Fruit fly (Drosophila melanogaster) ovary, adult (tissue): ENCODE results near the gene sn.

ENCODE experiments used
- CG17801 ChIP-seq: fragments of 200-800 bp; optimal IDR thresholded peaks from 2 replicates; lab custom pipeline; 2019; ENCODE audit warnings: missing biosample characterization, mild to moderate bottlenecking, missing genetic modification characterization, moderate library complexity; ENCODE audit not compliant: partially characterized antibody

Gene sn

DNA sequence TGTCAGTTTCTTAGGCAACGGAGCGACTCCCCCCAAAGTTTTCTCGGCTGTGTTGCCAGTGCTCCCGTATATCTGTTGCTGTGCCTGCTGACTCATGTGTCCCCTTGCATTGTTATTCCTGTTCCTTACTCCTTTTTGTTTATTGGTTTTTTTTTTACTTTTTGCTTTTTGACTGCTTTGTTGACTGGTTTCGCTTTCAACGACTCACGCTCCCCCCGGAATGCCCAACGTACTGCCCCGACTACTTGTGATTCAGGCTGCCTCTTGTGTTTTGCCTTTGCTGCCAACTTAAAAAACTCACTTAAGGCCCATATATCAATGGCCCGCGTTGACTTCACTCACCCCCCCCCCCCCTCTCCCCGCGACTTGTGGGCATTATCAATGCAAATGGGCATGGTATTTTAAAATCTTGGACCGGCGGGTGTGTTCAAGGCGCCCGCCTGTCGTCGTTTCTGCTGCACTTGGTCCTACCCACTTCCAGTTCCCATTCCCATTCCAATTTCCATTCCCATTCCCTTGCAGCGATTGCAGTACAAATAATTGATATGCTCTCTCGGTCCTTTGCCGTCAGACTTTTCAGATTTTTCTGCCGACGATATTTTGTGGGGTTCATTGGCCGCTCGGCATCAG, 9.6 kb downstream of the sn start:
- no peak for TF ChIP-seq CG17801

DNA sequence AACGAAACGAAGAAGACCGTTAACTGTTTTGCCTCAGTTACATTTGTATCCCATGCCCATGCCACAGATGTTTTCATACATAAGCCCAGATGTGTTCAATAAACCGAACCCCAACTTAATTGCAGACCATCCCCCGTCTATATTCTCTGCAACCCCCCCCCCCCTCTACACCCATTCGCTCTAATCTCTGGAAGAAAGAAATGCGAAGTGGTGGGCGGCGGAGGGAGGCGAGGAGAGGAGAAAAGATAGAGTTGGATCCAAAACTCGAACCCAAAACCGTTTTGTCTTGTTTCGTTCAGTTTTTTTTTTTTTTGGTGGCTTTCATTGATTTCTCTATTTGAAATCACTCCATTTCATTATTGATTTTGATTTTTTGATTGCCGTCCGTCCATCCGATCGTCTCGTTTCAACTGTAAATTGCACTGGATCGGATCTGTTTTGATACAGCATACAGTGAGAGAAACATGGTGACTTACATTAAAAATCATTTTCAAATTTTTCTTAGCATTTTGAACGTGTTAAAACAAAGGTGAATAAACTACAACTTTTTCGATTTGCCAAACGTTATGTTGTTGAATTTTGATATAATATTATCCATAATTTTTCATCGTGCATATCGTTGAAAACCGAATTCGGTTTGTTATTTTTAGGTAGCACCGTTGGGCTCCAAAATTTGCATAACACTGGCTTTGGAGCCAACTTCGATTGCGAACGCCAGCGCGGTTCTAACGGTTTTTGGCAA, 11.9 kb downstream of the sn start:
- TF ChIP-seq CG17801 = no peak

DNA sequence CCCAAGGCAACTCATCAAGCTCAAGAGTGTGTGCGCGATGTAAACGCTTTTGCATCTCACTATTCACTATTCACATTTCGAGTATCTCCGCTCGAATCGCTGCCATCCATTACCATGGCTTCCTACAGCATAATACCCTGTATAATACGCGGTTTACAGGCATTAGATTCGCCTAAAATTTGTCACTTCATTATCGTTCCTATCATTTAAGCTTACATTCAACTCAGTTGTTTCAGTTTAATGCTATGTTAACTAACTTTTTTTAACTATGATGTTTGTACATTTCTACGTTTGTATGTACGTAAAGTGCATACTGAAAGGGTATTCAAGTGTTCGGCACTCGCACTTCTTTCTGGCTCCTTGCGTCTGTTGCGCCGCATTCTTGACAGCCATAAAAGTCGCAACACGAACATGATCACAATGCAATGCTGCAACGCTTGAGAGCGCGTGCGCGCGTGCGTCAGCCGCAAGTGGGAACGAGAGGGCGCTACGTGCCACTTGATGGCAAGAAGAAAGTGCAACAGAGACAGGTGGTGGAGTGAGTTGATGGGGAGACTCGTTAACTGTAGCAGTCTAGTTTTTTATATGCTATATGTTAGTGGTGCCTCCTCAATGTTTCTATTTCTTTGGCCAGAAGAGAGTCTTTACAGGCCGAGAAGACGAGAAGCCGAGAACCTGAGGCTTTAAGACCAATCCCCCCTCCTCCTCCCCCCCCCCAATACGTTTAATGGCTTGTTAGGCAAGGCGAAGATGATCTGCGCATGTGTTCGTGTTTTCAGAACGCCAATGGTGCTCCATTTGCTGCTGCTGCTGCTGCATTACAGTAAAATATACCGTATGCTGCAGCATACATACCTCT, 13.4 kb downstream of the sn start:
- TF ChIP-seq CG17801 = no peak

- no peak for TF ChIP-seq CG17801
Observed at dm6 chrX:7978027-7978426, 14.2 kb downstream of the sn start.

DNA sequence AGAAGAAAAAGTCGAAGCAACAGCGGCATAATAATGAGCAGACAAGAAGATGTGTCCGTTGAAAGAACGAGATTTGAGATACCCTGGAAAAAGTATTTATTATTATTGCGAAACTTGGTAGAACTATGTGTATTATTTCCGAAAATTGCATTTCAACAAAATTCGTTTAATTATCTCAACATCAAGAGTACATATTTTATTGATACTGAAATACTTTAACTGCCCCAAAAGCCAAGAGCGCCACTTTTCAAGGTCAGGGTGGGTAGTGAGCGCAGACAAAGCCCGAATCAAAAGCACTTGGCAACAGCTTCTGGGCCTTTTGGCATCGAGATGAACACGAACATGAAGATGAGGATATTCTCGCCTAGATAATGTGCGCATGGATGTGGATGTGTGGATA, 15.4 kb downstream of the sn start:
- TF ChIP-seq CG17801 = no peak

DNA sequence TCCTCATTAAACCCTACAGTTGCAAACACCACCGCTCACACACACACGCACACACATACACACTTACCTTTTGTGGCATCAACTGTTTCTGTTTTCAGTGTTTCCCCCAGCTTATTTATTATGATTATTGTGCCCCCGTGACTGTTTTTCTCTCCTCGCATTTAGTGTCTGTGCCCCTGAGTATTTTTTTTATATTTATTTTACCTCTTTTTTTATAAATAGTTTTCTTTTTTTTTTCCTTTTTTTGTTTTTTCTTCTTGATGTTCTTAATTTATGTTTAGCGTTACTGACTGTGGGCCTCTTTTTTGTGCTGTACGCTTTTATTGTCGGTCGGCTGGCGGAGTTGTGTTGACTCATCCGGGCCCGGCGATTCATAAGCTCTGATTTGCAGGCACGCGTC, 17.0 kb downstream of the sn start:
- TF ChIP-seq CG17801 = peak; percentile 88

dm6 chrX:7986551-7986950, 22.7 kb downstream of the sn start:
- peak; percentile 0 for TF ChIP-seq CG17801

dm6 chrX:7995171-7995747, 31.4 kb downstream of the sn start, which contains the start of gene Tbh:
Gene Tbh (plus strand): TSS chrX:7995697.
- no peak for TF ChIP-seq CG17801

dm6 chrX:8021245-8021644, 57.4 kb downstream of the sn start, which contains the start of gene CG15333:
Gene CG15333 (minus strand): TSS chrX:8021345.
- TF ChIP-seq CG17801 = no peak
